Worm (Caenorhabditis elegans): Measurements from ENCODE around the gene mpz-4.

- TF ChIP-seq mls-2 (tag; optimal IDR thresholded peaks at IDR 0.05) (no peak), sptf-1 (tag; optimal IDR thresholded peaks at IDR 0.05) (no peak), tbx-8 (GFP tag; optimal IDR thresholded peaks at IDR 0.05) (no peak), lin-13 (tag; optimal IDR thresholded peaks at IDR 0.05) (no peak), snpc-4 (tag; optimal IDR thresholded peaks at IDR 0.05) (no peak), nhr-12 (tag; optimal IDR thresholded peaks at IDR 0.05) (no peak), pha-4 (tag; optimal IDR thresholded peaks at IDR 0.05) (no peak), unc-39 (tag; optimal IDR thresholded peaks at IDR 0.05) (no peak)
Observed at ce11 chrIV:4864524-4864923, 37.4 kb upstream of the mpz-4 start.

Measured in whole organism, mixed stage, embryonic.